Fruit fly (Drosophila melanogaster): ENCODE measurements around the gene Aldh7A1.

Gene Aldh7A1

dm6 chr3L:19268720-19269401 lies at the start of gene Aldh7A1, which contains the start of gene CG14085:
TSS of gene Aldh7A1 (minus strand) at chr3L:19268913.
TSS of gene CG14085 (plus strand) at chr3L:19269351.
- TF ChIP-seq h (optimal IDR thresholded peaks at IDR 0.05) (no peak), Sin3A (optimal IDR thresholded peaks at IDR 0.05) (no peak), Myc (optimal IDR thresholded peaks at IDR 0.05) (no peak), ttk (optimal IDR thresholded peaks at IDR 0.05) (no peak)

- no peak for TF ChIP-seq insv (optimal IDR thresholded peaks at IDR 0.05)
Observed at dm6 chr3L:19316638-19317037, 47.9 kb upstream of the Aldh7A1 start.

DNA sequence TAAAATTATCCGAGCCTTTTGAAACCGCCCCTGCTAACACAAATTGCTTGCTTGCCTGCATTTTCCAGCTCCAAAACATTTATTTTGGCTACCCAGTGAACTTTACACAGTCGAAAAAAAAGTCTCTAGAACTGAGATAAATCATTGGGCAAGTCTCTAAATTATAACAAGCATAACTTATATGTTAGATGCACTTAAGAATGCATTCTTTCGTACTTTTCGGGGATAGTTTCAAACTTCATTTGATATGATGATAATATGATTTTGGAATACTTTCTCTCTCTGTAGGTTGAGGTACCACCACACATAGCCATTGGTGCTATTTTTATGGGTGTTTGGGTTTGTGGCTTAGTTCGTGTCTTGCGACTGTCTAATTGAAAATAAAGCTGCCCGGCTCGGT lies 46.2 kb upstream of the Aldh7A1 start:
- TF ChIP-seq psq (optimal IDR thresholded peaks at IDR 0.05): no peak
- no peak for TF ChIP-seq Sin3A (optimal IDR thresholded peaks at IDR 0.05)
- TF ChIP-seq insv (optimal IDR thresholded peaks at IDR 0.05): no peak
- TF ChIP-seq h (optimal IDR thresholded peaks at IDR 0.05): no peak
- no peak for TF ChIP-seq Myc (optimal IDR thresholded peaks at IDR 0.05)
- TF ChIP-seq ttk (optimal IDR thresholded peaks at IDR 0.05): no peak

dm6 chr3L:19294613-19295299 lies 26.0 kb upstream of the Aldh7A1 start:
- TF ChIP-seq Sin3A (optimal IDR thresholded peaks at IDR 0.05): no peak
- no peak for TF ChIP-seq psq (optimal IDR thresholded peaks at IDR 0.05)
- no peak for TF ChIP-seq Myc (optimal IDR thresholded peaks at IDR 0.05)
- no peak for TF ChIP-seq h (optimal IDR thresholded peaks at IDR 0.05)
- no peak for TF ChIP-seq insv (optimal IDR thresholded peaks at IDR 0.05)
- TF ChIP-seq ttk (optimal IDR thresholded peaks at IDR 0.05): no peak

dm6 chr3L:19294235-19294612 lies 25.5 kb upstream of the Aldh7A1 start, which contains the start of gene fal:
TSS of gene fal (plus strand) at chr3L:19294564.
- TF ChIP-seq h (optimal IDR thresholded peaks at IDR 0.05) (no peak), ttk (optimal IDR thresholded peaks at IDR 0.05) (no peak), psq (optimal IDR thresholded peaks at IDR 0.05) (no peak), Sin3A (optimal IDR thresholded peaks at IDR 0.05) (no peak), insv (optimal IDR thresholded peaks at IDR 0.05) (no peak), Myc (optimal IDR thresholded peaks at IDR 0.05) (no peak)

DNA sequence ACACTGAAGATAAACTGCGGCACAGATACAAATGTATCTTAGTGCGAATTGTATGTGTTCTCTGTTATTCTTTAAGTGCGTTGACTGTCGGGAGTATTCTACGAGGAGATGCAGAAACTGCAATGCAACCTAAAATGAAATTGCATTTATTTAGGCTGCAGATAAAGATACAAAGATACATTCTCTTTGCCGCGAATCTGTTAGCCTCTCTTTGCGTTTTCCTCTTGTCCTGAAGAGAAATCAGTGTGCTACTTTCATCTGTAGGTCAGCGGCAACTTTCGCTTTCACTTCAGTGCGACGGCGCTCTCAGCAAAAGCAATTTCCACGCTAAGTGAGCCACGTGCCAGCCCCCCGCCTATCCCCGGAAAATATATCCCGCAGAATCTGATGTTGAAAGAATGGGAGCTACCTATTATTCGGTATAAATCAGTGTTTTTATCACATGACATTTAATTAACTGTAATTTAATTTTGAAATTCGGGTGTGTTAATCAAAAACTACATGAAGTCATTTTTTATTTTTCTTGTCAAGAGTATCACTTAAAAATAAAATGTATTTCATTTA lies 24.5 kb upstream of the Aldh7A1 start:
- TF ChIP-seq Myc (optimal IDR thresholded peaks at IDR 0.05) (no peak), h (optimal IDR thresholded peaks at IDR 0.05) (no peak), ttk (optimal IDR thresholded peaks at IDR 0.05) (no peak), insv (optimal IDR thresholded peaks at IDR 0.05) (no peak)

DNA sequence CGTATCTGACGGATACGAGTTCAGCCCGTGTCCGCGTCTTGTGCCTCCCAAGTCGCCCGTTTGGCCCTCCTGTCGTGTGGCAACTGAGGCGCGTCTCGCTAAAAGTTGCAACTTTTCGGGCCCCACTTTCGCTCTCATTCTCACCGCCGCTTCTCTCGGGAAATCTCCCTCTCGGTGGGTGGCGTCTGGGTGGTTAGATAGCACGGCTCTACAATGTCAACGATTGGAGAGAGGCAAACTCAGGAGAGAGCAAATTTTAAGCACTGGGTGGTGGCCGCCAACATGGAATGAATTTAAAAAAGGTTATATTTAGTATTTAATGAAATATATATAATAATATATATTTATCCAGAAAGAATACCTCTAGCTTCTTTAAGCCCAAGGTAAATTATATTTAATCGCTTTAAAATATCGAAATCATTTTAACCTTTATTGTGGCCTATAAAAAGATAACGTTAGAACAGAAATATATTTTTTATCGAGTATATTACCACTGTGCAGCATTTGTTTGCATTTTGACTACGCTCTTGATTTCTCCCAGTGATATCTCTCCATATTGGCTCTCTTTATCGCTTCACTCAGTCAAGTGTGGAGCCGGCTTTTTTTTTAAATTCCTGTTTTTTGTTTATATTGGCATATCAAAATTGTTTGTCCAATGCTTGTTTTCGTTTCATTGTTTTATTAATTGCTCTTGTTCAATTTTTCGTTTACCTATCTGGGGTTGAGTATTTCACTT lies 23.9 kb upstream of the Aldh7A1 start, which contains the start of gene Gbs-76A:
TSS of gene Gbs-76A (minus strand) at position 327 of the 736 bp plus-strand sequence.
- TF ChIP-seq psq (optimal IDR thresholded peaks at IDR 0.05) (no peak), insv (optimal IDR thresholded peaks at IDR 0.05) (no peak), Myc (optimal IDR thresholded peaks at IDR 0.05) (no peak), h (optimal IDR thresholded peaks at IDR 0.05) (no peak), ttk (optimal IDR thresholded peaks at IDR 0.05) (no peak), Sin3A (optimal IDR thresholded peaks at IDR 0.05) (no peak)

DNA sequence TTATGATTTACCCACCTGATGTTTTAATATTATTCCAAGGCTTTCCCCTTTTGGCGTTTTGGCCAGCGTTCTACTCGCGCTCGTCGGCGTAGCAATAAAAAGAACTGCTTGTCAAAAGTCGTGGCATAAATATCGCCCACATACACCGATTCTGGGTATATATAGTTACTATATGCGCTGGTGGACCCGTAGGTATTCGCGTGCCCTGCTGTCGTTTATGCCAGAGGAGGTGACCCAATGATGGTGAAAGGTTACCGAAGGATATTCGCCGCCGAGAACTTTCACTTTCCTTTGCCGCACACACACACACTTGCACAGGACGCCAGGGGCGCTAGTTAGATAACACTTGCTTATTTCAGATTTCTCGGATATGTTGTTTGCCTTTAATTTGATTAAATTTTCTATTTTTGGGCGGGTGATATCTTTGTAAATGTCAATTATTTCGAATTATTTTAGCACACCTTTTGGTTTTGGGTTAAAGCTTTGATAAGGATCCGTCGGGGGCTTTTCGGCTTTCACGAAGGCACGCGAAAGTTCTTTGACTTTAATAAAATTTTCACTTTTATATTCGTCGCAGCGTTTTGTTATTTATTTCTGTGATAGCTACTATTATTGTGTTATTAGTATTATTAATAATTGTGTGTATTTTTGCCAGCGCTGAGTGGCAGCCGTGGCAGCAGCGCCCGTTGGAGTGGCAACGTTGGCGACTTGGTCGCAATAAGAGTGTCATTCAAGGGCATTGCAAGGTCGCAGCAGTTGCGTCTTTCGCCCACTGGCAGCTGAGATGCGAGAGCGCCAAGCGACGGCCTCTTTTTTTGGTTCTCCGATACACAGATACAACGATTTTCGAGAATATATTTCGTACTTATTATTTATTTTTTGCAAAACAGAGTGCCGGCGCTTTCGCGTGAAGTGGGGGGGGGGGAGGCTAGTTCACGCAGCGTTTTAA lies 23.0 kb upstream of the Aldh7A1 start:
- TF ChIP-seq Myc (optimal IDR thresholded peaks at IDR 0.05): no peak

DNA sequence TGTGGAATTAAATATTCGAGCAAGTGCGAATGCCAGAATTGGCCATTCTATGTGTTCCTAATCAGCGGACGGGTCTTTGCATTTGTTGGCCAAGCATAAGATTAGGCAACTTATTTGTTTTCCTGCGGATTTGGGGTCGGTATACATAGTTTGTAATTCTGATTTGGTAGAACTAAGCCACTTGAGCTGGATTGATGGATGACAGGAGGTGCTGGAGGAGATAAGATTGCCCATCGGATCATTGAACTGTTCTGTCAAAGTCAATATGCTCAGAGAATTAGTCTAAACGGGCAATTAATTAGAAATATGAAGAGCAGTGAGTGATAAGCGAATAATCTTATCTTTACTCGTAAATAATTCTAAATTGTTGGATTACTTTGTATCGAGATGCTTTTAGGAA lies 20.7 kb upstream of the Aldh7A1 start:
- no peak for TF ChIP-seq Myc (optimal IDR thresholded peaks at IDR 0.05)
- no peak for TF ChIP-seq h (optimal IDR thresholded peaks at IDR 0.05)
- TF ChIP-seq Sin3A (optimal IDR thresholded peaks at IDR 0.05): no peak
- TF ChIP-seq psq (optimal IDR thresholded peaks at IDR 0.05): no peak
- TF ChIP-seq insv (optimal IDR thresholded peaks at IDR 0.05): no peak
- TF ChIP-seq ttk (optimal IDR thresholded peaks at IDR 0.05): no peak

DNA sequence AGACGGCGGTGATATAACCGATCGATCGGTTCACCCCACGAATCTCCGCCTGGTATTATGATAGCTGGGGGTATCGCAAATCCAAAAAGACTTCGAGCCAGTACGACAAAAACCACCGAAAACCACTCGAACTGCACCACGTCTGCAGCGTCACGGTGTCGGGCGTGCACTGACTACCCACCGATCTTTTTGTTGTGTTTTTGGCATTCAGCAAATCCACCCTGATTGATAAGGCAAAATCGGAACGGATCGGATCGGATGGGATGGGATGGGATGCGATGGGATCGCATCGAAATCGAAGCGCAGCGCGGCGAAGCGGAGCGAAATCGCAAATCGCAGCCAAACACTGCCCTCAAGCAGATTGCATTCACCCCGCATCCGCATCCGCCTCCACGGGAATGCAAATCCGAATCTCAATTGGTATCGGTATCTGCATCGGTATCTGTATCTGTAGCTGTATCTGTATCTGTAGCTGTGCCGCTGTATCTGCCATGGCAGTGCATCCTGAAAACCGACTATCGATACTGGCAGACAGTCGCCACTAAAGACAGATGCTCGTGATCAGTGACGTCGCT lies 19.8 kb upstream of the Aldh7A1 start:
- TF ChIP-seq Sin3A (optimal IDR thresholded peaks at IDR 0.05) (no peak), ttk (optimal IDR thresholded peaks at IDR 0.05) (no peak), insv (optimal IDR thresholded peaks at IDR 0.05) (no peak), psq (optimal IDR thresholded peaks at IDR 0.05) (no peak), Myc (optimal IDR thresholded peaks at IDR 0.05) (no peak), h (optimal IDR thresholded peaks at IDR 0.05) (no peak)

DNA sequence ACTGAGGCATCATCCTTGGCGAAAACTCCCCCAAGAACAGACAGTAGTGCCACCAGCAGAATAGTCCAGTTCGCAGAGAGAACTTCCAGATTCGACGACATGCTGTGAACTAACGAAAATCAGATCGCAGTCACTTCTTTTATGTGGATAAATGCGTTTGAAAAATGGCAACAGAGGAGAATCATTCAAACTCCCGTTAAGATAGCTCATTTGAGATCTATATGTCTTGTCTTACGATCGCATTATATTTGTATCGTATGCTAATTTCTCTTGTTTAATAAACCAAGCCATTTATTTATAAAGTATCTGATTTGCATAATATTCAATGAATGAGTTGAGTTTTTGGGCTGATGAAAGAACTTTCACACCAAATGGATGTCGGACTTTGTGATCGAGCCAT lies 12.0 kb upstream of the Aldh7A1 start, which contains the start of gene CG14089:
TSS of gene CG14089 (minus strand) at position 101 of the 400 bp plus-strand sequence.
- TF ChIP-seq Myc (optimal IDR thresholded peaks at IDR 0.05) (no peak), insv (optimal IDR thresholded peaks at IDR 0.05) (no peak), Sin3A (optimal IDR thresholded peaks at IDR 0.05) (no peak), h (optimal IDR thresholded peaks at IDR 0.05) (no peak), psq (optimal IDR thresholded peaks at IDR 0.05) (no peak), ttk (optimal IDR thresholded peaks at IDR 0.05) (no peak)

Measured in Kc167 (cell line).